Fruit fly (Drosophila melanogaster) whole organism, embryonic: Measurements from ENCODE around the gene CG42488.

Source experiments
- Ada2b ChIP-seq: fragments of 200-800 bp; sonication (Bioruptor generic); IDR thresholded peaks from 2 replicates; pipeline ENCODE4 v1.3.6; 2022; ENCODE audit warnings: missing biosample characterization, missing genetic modification characterization
- Bgb ChIP-seq: fragments of 200-800 bp; sonication (Bioruptor generic); IDR thresholded peaks from 2 replicates; pipeline ENCODE4 v1.3.6; 2022; ENCODE audit warnings: missing biosample characterization, missing genetic modification characterization; ENCODE audit not compliant: partially characterized antibody
- CG10267 ChIP-seq: fragments of 200-800 bp; sonication (Bioruptor generic); optimal IDR thresholded peaks from 2 replicates; lab custom pipeline; 2018; ENCODE audit warnings: missing biosample characterization, mild to moderate bottlenecking, missing genetic modification characterization, moderate library complexity
- CG10979 ChIP-seq: fragments of 200-800 bp; sonication (Bioruptor generic); optimal IDR thresholded peaks from 2 replicates; lab custom pipeline; 2018; ENCODE audit warnings: missing biosample characterization, mild to moderate bottlenecking, missing genetic modification characterization, moderate library complexity
- CG14667 ChIP-seq: fragments of 200-800 bp; sonication (Bioruptor generic); IDR thresholded peaks from 2 replicates; pipeline ENCODE4 v1.3.6; 2022; ENCODE audit warnings: missing biosample characterization, missing genetic modification characterization
- CG14965 ChIP-seq: fragments of 200-800 bp; sonication (Bioruptor generic); optimal IDR thresholded peaks from 2 replicates; lab custom pipeline; 2016; ENCODE audit warnings: missing biosample characterization, missing genetic modification characterization, borderline replicate concordance
- CG15514 ChIP-seq: fragments of 200-800 bp; sonication (Bioruptor generic); optimal IDR thresholded peaks from 3 replicates; lab custom pipeline; 2017; ENCODE audit warnings: missing biosample characterization, missing genetic modification characterization, mild to moderate bottlenecking, moderate library complexity, missing genetic modification reagents
- CG1647 ChIP-seq: fragments of 200-800 bp; sonication (Bioruptor generic); optimal IDR thresholded peaks from 3 replicates; lab custom pipeline; 2016; ENCODE audit warnings: missing biosample characterization, missing genetic modification characterization
- CG17912 ChIP-seq: fragments of 200-800 bp; sonication (Bioruptor generic); optimal IDR thresholded peaks from 2 replicates; lab custom pipeline; 2018; ENCODE audit warnings: missing biosample characterization, mild to moderate bottlenecking, missing genetic modification characterization
- CG1832 ChIP-seq: fragments of 200-800 bp; sonication (Bioruptor generic); optimal IDR thresholded peaks from 2 replicates; lab custom pipeline; 2017; ENCODE audit warnings: missing biosample characterization, mild to moderate bottlenecking, missing genetic modification characterization, inconsistent platforms
- CG2202 ChIP-seq: fragments of 200-800 bp; sonication (Bioruptor generic); optimal IDR thresholded peaks from 2 replicates; lab custom pipeline; 2018; ENCODE audit warnings: missing biosample characterization, mild to moderate bottlenecking, missing genetic modification characterization
- CG31224 ChIP-seq: fragments of 200-800 bp; sonication (Bioruptor generic); IDR thresholded peaks from 2 replicates; pipeline ENCODE4 v1.3.6; 2022; ENCODE audit warnings: missing biosample characterization, missing genetic modification characterization
- CG3847 ChIP-seq: fragments of 200-800 bp; sonication (Bioruptor generic); IDR thresholded peaks from 2 replicates; pipeline ENCODE4 v1.3.6; 2022; ENCODE audit warnings: missing biosample characterization, missing genetic modification characterization
- CG42726 ChIP-seq: fragments of 200-800 bp; sonication (Bioruptor generic); IDR thresholded peaks from 2 replicates; pipeline ENCODE4 v1.3.6; 2022; ENCODE audit warnings: missing biosample characterization, missing genetic modification characterization; ENCODE audit not compliant: partially characterized antibody
- CG4617 ChIP-seq: fragments of 200-800 bp; sonication (Bioruptor generic); optimal IDR thresholded peaks from 3 replicates; lab custom pipeline; 2016; ENCODE audit warnings: missing biosample characterization, missing genetic modification characterization, borderline replicate concordance
- CG8388 ChIP-seq: fragments of 200-800 bp; sonication (Bioruptor generic); optimal IDR thresholded peaks from 2 replicates; lab custom pipeline; 2019; ENCODE audit warnings: missing biosample characterization, mild to moderate bottlenecking, missing genetic modification characterization, moderate library complexity
- CG8924 ChIP-seq: fragments of 200-800 bp; optimal IDR thresholded peaks from 3 replicates; lab custom pipeline; 2019; ENCODE audit warnings: missing biosample characterization, mild to moderate bottlenecking, missing genetic modification characterization, moderate library complexity
- CHES-1-like ChIP-seq: fragments of 200-800 bp; sonication (Bioruptor generic); optimal IDR thresholded peaks from 2 replicates; lab custom pipeline; 2016; ENCODE audit warnings: missing biosample characterization, missing genetic modification characterization
- CTCF ChIP-seq: fragments of 200-800 bp; sonication (Bioruptor generic); optimal IDR thresholded peaks from 2 replicates; lab custom pipeline; 2017; ENCODE audit warnings: missing biosample characterization, mild to moderate bottlenecking, missing genetic modification characterization, moderate library complexity
- Dfd ChIP-seq, 2 experiments: fragments of >200 bp; optimal IDR thresholded peaks; 2 replicates each; lab custom pipeline; 2017; ENCODE audit warnings: missing biosample characterization in 2 of 2, missing genetic modification characterization in 2 of 2
- Drgx ChIP-seq: fragments of 200-800 bp; sonication (Bioruptor generic); IDR thresholded peaks from 2 replicates; pipeline ENCODE4 v1.3.6; 2022; ENCODE audit warnings: missing biosample characterization, missing genetic modification characterization
- HLH4C ChIP-seq: fragments of 200-800 bp; sonication (Bioruptor generic); IDR thresholded peaks from 3 replicates; pipeline ENCODE4 v1.3.6; 2022; ENCODE audit warnings: missing biosample characterization, missing genetic modification characterization; ENCODE audit not compliant: partially characterized antibody
- HmgZ ChIP-seq: fragments of 200-800 bp; sonication (Bioruptor generic); optimal IDR thresholded peaks from 2 replicates; lab custom pipeline; 2018; ENCODE audit warnings: missing biosample characterization, mild to moderate bottlenecking, missing genetic modification characterization
- MBD-R2 ChIP-seq: fragments of 200-800 bp; sonication (Bioruptor generic); IDR thresholded peaks from 2 replicates; pipeline ENCODE4 v1.3.6; 2022; ENCODE audit warnings: missing biosample characterization, missing genetic modification characterization
- Max ChIP-seq: fragments of 200-800 bp; sonication (Bioruptor generic); optimal IDR thresholded peaks from 2 replicates; lab custom pipeline; 2016; ENCODE audit warnings: missing biosample characterization, mild to moderate bottlenecking, missing genetic modification characterization
- Meics ChIP-seq: fragments of 200-800 bp; sonication (Bioruptor generic); optimal IDR thresholded peaks from 2 replicates; lab custom pipeline; 2017; ENCODE audit warnings: missing biosample characterization, mild to moderate bottlenecking, missing genetic modification characterization
- Nf-YA ChIP-seq: fragments of 200-800 bp; sonication (Bioruptor generic); IDR thresholded peaks from 2 replicates; pipeline ENCODE4 v1.3.6; 2022; ENCODE audit warnings: missing biosample characterization, missing genetic modification characterization
- Opbp ChIP-seq: fragments of 200-800 bp; sonication (Bioruptor generic); IDR thresholded peaks from 3 replicates; pipeline ENCODE4 v1.3.6; 2022; ENCODE audit warnings: missing biosample characterization, missing genetic modification characterization; ENCODE audit not compliant: partially characterized antibody
- Spps ChIP-seq: fragments of 200-800 bp; sonication (Bioruptor generic); optimal IDR thresholded peaks from 2 replicates; lab custom pipeline; 2018; ENCODE audit warnings: missing biosample characterization, mild to moderate bottlenecking, missing genetic modification characterization
- cas ChIP-seq: fragments of 200-800 bp; sonication (Bioruptor generic); IDR thresholded peaks from 2 replicates; pipeline ENCODE4 v1.3.6; 2022; ENCODE audit warnings: missing biosample characterization, missing genetic modification characterization
- dati ChIP-seq: fragments of 200-800 bp; sonication (Bioruptor generic); IDR thresholded peaks from 2 replicates; pipeline ENCODE4 v1.3.6; 2022; ENCODE audit warnings: missing biosample characterization, missing genetic modification characterization
- esg ChIP-seq: fragments of 200-800 bp; sonication (Bioruptor generic); conservative IDR thresholded peaks from 2 replicates; pipeline ENCODE4 v1.3.6; 2022; ENCODE audit warnings: missing biosample characterization, missing genetic modification characterization
- fd96Cb ChIP-seq: fragments of 200-800 bp; sonication (Bioruptor generic); optimal IDR thresholded peaks from 2 replicates; lab custom pipeline; 2018; ENCODE audit warnings: missing biosample characterization, mild to moderate bottlenecking, missing genetic modification characterization, moderate library complexity
- gro ChIP-seq: fragments of 200-800 bp; sonication (Bioruptor generic); optimal IDR thresholded peaks from 2 replicates; lab custom pipeline; 2016; ENCODE audit warnings: missing biosample characterization, missing genetic modification characterization
- hth ChIP-seq: fragments of >200 bp; optimal IDR thresholded peaks from 2 replicates; lab custom pipeline; 2017; ENCODE audit warnings: inconsistent platforms
- knrl ChIP-seq: fragments of 200-800 bp; sonication (Bioruptor generic); IDR thresholded peaks from 3 replicates; pipeline ENCODE4 v1.3.6; 2022; ENCODE audit warnings: missing biosample characterization, missing genetic modification characterization; ENCODE audit not compliant: partially characterized antibody
- nmo ChIP-seq: fragments of 200-800 bp; sonication (Bioruptor generic); optimal IDR thresholded peaks from 2 replicates; lab custom pipeline; 2018; ENCODE audit warnings: missing biosample characterization, mild to moderate bottlenecking, missing genetic modification characterization, moderate library complexity
- onecut ChIP-seq: fragments of 200-800 bp; sonication (Bioruptor generic); IDR thresholded peaks from 2 replicates; pipeline ENCODE4 v1.3.6; 2022; ENCODE audit warnings: missing biosample characterization, missing genetic modification characterization
- p53 ChIP-seq: fragments of 200-800 bp; sonication (Bioruptor generic); optimal IDR thresholded peaks from 2 replicates; lab custom pipeline; 2016; ENCODE audit warnings: missing biosample characterization, missing genetic modification characterization
- row ChIP-seq: fragments of 200-800 bp; sonication (Bioruptor generic); IDR thresholded peaks from 3 replicates; pipeline ENCODE4 v1.3.6; 2022; ENCODE audit warnings: missing biosample characterization, missing genetic modification characterization
- shn ChIP-seq: fragments of 200-800 bp; sonication (Bioruptor generic); optimal IDR thresholded peaks from 3 replicates; lab custom pipeline; 2016; ENCODE audit warnings: missing biosample characterization, missing genetic modification characterization
- ssp ChIP-seq: fragments of 200-800 bp; sonication (Bioruptor generic); IDR thresholded peaks from 2 replicates; pipeline ENCODE4 v1.3.6; 2022; ENCODE audit warnings: missing biosample characterization, missing genetic modification characterization
- stc ChIP-seq: fragments of 200-800 bp; sonication (Bioruptor generic); IDR thresholded peaks from 2 replicates; pipeline ENCODE4 v1.3.6; 2022; ENCODE audit warnings: missing biosample characterization, missing genetic modification characterization
- tap ChIP-seq: fragments of 200-800 bp; optimal IDR thresholded peaks from 3 replicates; lab custom pipeline; 2019; ENCODE audit warnings: missing biosample characterization, mild to moderate bottlenecking, missing genetic modification characterization, moderate library complexity
- trem ChIP-seq: fragments of 200-800 bp; optimal IDR thresholded peaks from 3 replicates; lab custom pipeline; 2019; ENCODE audit warnings: missing biosample characterization, mild to moderate bottlenecking, missing genetic modification characterization, moderate library complexity
- ttk ChIP-seq: fragments of 200-800 bp; sonication (Bioruptor generic); IDR thresholded peaks from 2 replicates; pipeline ENCODE4 v2.1.2; 2022; ENCODE audit warnings: missing biosample characterization, missing genetic modification characterization
- unpg ChIP-seq: fragments of 200-800 bp; sonication (Bioruptor generic); optimal IDR thresholded peaks from 3 replicates; lab custom pipeline; 2018; ENCODE audit warnings: missing biosample characterization, mild to moderate bottlenecking, missing genetic modification characterization, moderate library complexity
- vnd ChIP-seq: fragments of 200-800 bp; sonication (Bioruptor generic); IDR thresholded peaks from 3 replicates; pipeline ENCODE4 v1.3.6; 2022; ENCODE audit warnings: missing biosample characterization, missing genetic modification characterization; ENCODE audit not compliant: partially characterized antibody
- wor ChIP-seq: fragments of 200-800 bp; sonication (Bioruptor generic); IDR thresholded peaks from 2 replicates; pipeline ENCODE4 v1.3.6; 2022; ENCODE audit warnings: missing biosample characterization, missing genetic modification characterization

Gene CG42488

dm6 chr3R:25472635-25473552 is 10.0 kb upstream of the CG42488 start, which contains the start of the genes Fur1 and Vps33B (continued):
- peak; percentile 90 for TF ChIP-seq ssp (GFP tag; lab: Robert Waterston, UW)
- TF ChIP-seq esg (GFP tag; lab: Robert Waterston, UW) = peak; percentile 93
- peak; percentile 93 for TF ChIP-seq CG3847 (GFP tag; lab: Robert Waterston, UW)
- TF ChIP-seq CG8388 = peak; percentile 96
- peak; percentile 98 for TF ChIP-seq CG1647 (GFP tag; lab: Kevin White, UChicago)
- TF ChIP-seq Ada2b (GFP tag; lab: Robert Waterston, UW) = peak; percentile 95
- TF ChIP-seq CG17912 = peak; percentile 83
- TF ChIP-seq Meics (GFP tag; lab: Kevin White, UChicago) = peak; percentile 97
- no peak for TF ChIP-seq CG1832
- TF ChIP-seq ttk (GFP tag; lab: Robert Waterston, UW) = peak; percentile 91; the same call in 1 of the 2 replicates
- no peak for TF ChIP-seq Dfd (GFP tag; optimal IDR thresholded peaks at IDR 0.05; lab: Kevin White, UChicago)
- peak; percentile 99 for TF ChIP-seq shn
- TF ChIP-seq CHES-1-like = peak; percentile 98
- peak; percentile 92 for TF ChIP-seq p53 (GFP tag; lab: Kevin White, UChicago)
- TF ChIP-seq dati (GFP tag; lab: Robert Waterston, UW) = peak; percentile 84
- peak; percentile 95 for TF ChIP-seq Drgx (GFP tag; lab: Robert Waterston, UW)
- TF ChIP-seq Bgb (GFP tag; lab: Robert Waterston, UW) = peak; percentile 90
- TF ChIP-seq wor (GFP tag; lab: Robert Waterston, UW) = peak; percentile 94
- peak; percentile 95 for TF ChIP-seq trem (tag; lab: Kevin White, UChicago)
- TF ChIP-seq CG4617 (GFP tag; lab: Kevin White, UChicago) = peak; percentile 97

DNA sequence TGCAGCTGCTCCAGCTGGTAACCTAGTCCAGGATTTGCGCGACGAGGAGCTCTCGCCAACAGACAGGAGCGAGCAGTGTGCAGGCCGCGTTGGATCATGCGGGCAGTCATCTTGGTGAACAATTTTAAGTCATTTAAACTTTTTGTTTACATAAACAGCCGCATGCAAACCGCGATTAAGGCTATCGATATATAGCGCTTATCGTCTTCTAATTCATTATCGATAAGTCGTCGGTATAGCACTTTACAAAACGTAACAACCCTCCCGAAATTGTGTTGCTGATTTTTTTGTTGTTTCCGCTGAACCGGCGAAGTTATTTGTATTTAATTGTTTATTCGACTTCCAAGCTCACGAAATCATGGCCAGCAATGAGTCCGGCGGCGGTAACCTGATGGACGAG is 6.2 kb upstream of the CG42488 start, which contains the start of the genes CG4553 and MED28:
CG4553 (minus strand) TSS at position 172 of the 400 bp plus-strand sequence.
MED28 (plus strand) TSS at position 260 of the 400 bp plus-strand sequence.
- TF ChIP-seq Spps (tag; lab: Kevin White, UChicago) = no peak
- peak; percentile 93 for TF ChIP-seq MBD-R2 (GFP tag; lab: Robert Waterston, UW)
- no peak for TF ChIP-seq fd96Cb (tag; lab: Kevin White, UChicago)
- no peak for TF ChIP-seq CG14965 (GFP tag; lab: Kevin White, UChicago)
- TF ChIP-seq CG31224 (GFP tag; lab: Robert Waterston, UW) = no peak
- TF ChIP-seq stc (GFP tag; lab: Robert Waterston, UW) = no peak
- TF ChIP-seq row (GFP tag; lab: Robert Waterston, UW) = peak; percentile 15; the same call in 1 of the 3 replicates
- TF ChIP-seq trem (tag; lab: Kevin White, UChicago) = peak; percentile 32
- peak; percentile 64; the same call in 1 of the 2 replicates for TF ChIP-seq CG42726 (GFP tag; lab: Robert Waterston, UW)
- no peak for TF ChIP-seq CG14667 (GFP tag; lab: Robert Waterston, UW)
- peak; percentile 18 for TF ChIP-seq HmgZ (tag; lab: Kevin White, UChicago)
- peak; percentile 3 for TF ChIP-seq Max (GFP tag; lab: Kevin White, UChicago)
- TF ChIP-seq HLH4C (GFP tag; lab: Robert Waterston, UW) = peak; percentile 85
- peak; percentile 71 for TF ChIP-seq knrl (GFP tag; lab: Robert Waterston, UW)
- no peak for TF ChIP-seq tap (tag; lab: Kevin White, UChicago)
- TF ChIP-seq cas (GFP tag; lab: Robert Waterston, UW) = no peak
- TF ChIP-seq CG10267 (tag; lab: Kevin White, UChicago) = peak; percentile 1
- TF ChIP-seq vnd (GFP tag; lab: Robert Waterston, UW) = peak; percentile 71
- TF ChIP-seq CTCF (GFP tag; lab: Kevin White, UChicago) = peak; percentile 22
- TF ChIP-seq gro (GFP tag; lab: Kevin White, UChicago) = no peak
- no peak for TF ChIP-seq CG2202 (tag; lab: Kevin White, UChicago)
- no peak for TF ChIP-seq onecut
- peak; percentile 5 for TF ChIP-seq nmo
- TF ChIP-seq CG10979 (tag; lab: Kevin White, UChicago) = no peak
- TF ChIP-seq Nf-YA = no peak
- TF ChIP-seq Opbp (GFP tag; lab: Robert Waterston, UW) = peak; percentile 87; the same call in 2 of the 3 replicates
- TF ChIP-seq CG15514 (GFP tag; lab: Kevin White, UChicago) = peak; percentile 65
- TF ChIP-seq unpg (GFP tag; lab: Kevin White, UChicago) = no peak
- no peak for TF ChIP-seq CG8924 (tag; lab: Kevin White, UChicago)
- TF ChIP-seq hth = no peak
